Fruit fly (Drosophila melanogaster) whole organism, embryonic: Measurements from ENCODE around the gene Nubp1.

Experiments
- ATbp ChIP-seq: fragments of 200-800 bp; sonication (Bioruptor generic); optimal IDR thresholded peaks from 2 replicates; lab custom pipeline; 2017; ENCODE audit warnings: missing biosample characterization, mild to moderate bottlenecking, missing genetic modification characterization, missing genetic modification reagents
- Antp ChIP-seq: fragments of 200-800 bp; sonication (Bioruptor generic); optimal IDR thresholded peaks from 3 replicates; lab custom pipeline; 2016; ENCODE audit warnings: missing biosample characterization, missing genetic modification characterization
- Bdp1 ChIP-seq: fragments of 200-800 bp; sonication (Bioruptor generic); optimal IDR thresholded peaks from 3 replicates; lab custom pipeline; 2016; ENCODE audit warnings: missing biosample characterization, missing genetic modification characterization
- CG10274 ChIP-seq: fragments of 200-800 bp; sonication (Bioruptor generic); optimal IDR thresholded peaks from 3 replicates; lab custom pipeline; 2017; ENCODE audit warnings: missing biosample characterization, mild to moderate bottlenecking, missing genetic modification characterization
- CG13424 ChIP-seq: fragments of 200-800 bp; sonication (Bioruptor generic); optimal IDR thresholded peaks from 2 replicates; lab custom pipeline; 2019; ENCODE audit warnings: missing biosample characterization, mild to moderate bottlenecking, missing genetic modification characterization, moderate library complexity
- CG15073 ChIP-seq: fragments of 200-800 bp; sonication (Bioruptor generic); optimal IDR thresholded peaks from 2 replicates; lab custom pipeline; 2016; ENCODE audit warnings: missing biosample characterization, missing genetic modification characterization
- CG15514 ChIP-seq: fragments of 200-800 bp; sonication (Bioruptor generic); optimal IDR thresholded peaks from 3 replicates; lab custom pipeline; 2017; ENCODE audit warnings: missing biosample characterization, missing genetic modification characterization, mild to moderate bottlenecking, moderate library complexity, missing genetic modification reagents
- CG15696 ChIP-seq: fragments of 200-800 bp; sonication (Bioruptor generic); optimal IDR thresholded peaks from 2 replicates; lab custom pipeline; 2019; ENCODE audit warnings: missing biosample characterization, mild to moderate bottlenecking, missing genetic modification characterization, moderate library complexity
- CG1832 ChIP-seq: fragments of 200-800 bp; sonication (Bioruptor generic); optimal IDR thresholded peaks from 2 replicates; lab custom pipeline; 2017; ENCODE audit warnings: missing biosample characterization, mild to moderate bottlenecking, missing genetic modification characterization, inconsistent platforms
- CG18619 ChIP-seq: fragments of 200-800 bp; sonication (Bioruptor generic); optimal IDR thresholded peaks from 3 replicates; lab custom pipeline; 2017; ENCODE audit warnings: missing biosample characterization, mild to moderate bottlenecking, missing genetic modification characterization
- CG2889 ChIP-seq: fragments of 200-800 bp; sonication (Bioruptor generic); IDR thresholded peaks from 3 replicates; pipeline ENCODE4 v1.3.6; 2022; ENCODE audit warnings: missing biosample characterization, missing genetic modification characterization
- CG34376 ChIP-seq: fragments of 200-800 bp; sonication (Bioruptor generic); optimal IDR thresholded peaks from 2 replicates; lab custom pipeline; 2018; ENCODE audit warnings: missing biosample characterization, mild to moderate bottlenecking, missing genetic modification characterization
- CG3847 ChIP-seq: fragments of 200-800 bp; sonication (Bioruptor generic); IDR thresholded peaks from 2 replicates; pipeline ENCODE4 v1.3.6; 2022; ENCODE audit warnings: missing biosample characterization, missing genetic modification characterization
- CG4617 ChIP-seq: fragments of 200-800 bp; sonication (Bioruptor generic); optimal IDR thresholded peaks from 3 replicates; lab custom pipeline; 2016; ENCODE audit warnings: missing biosample characterization, missing genetic modification characterization, borderline replicate concordance
- CG5245 ChIP-seq: fragments of 200-800 bp; sonication (Bioruptor generic); optimal IDR thresholded peaks from 3 replicates; lab custom pipeline; 2016; ENCODE audit warnings: missing biosample characterization, missing genetic modification characterization
- CG7786 ChIP-seq: fragments of 200-800 bp; sonication (Bioruptor generic); optimal IDR thresholded peaks from 2 replicates; lab custom pipeline; 2016; ENCODE audit warnings: missing biosample characterization, missing genetic modification characterization
- CG8281 ChIP-seq: fragments of 200-800 bp; sonication (Bioruptor generic); optimal IDR thresholded peaks from 2 replicates; lab custom pipeline; 2018; ENCODE audit warnings: missing biosample characterization, mild to moderate bottlenecking, missing genetic modification characterization, moderate library complexity
- CTCF ChIP-seq: fragments of 200-800 bp; sonication (Bioruptor generic); optimal IDR thresholded peaks from 2 replicates; lab custom pipeline; 2017; ENCODE audit warnings: missing biosample characterization, mild to moderate bottlenecking, missing genetic modification characterization, moderate library complexity
- E2f1 ChIP-seq: fragments of 200-800 bp; sonication (Bioruptor generic); IDR thresholded peaks from 2 replicates; pipeline ENCODE4 v1.3.6; 2022; ENCODE audit warnings: missing biosample characterization, missing genetic modification characterization
- E2f2 ChIP-seq: fragments of 200-800 bp; sonication (Bioruptor generic); IDR thresholded peaks from 2 replicates; pipeline ENCODE4 v1.3.6; 2022; ENCODE audit warnings: missing biosample characterization, missing genetic modification characterization
- ERR ChIP-seq: fragments of 200-800 bp; sonication (Bioruptor generic); optimal IDR thresholded peaks from 2 replicates; lab custom pipeline; 2016; ENCODE audit warnings: missing biosample characterization, missing genetic modification characterization
- Fer3 ChIP-seq: fragments of 200-800 bp; sonication (Bioruptor generic); optimal IDR thresholded peaks from 2 replicates; lab custom pipeline; 2018; ENCODE audit warnings: missing biosample characterization, mild to moderate bottlenecking, missing genetic modification characterization, moderate library complexity
- Gug ChIP-seq: fragments of 200-800 bp; sonication (Bioruptor generic); IDR thresholded peaks from 4 replicates; pipeline ENCODE4 v1.3.6; 2022; ENCODE audit warnings: missing biosample characterization, missing genetic modification characterization
- Hey ChIP-seq: fragments of 200-800 bp; sonication (Bioruptor generic); optimal IDR thresholded peaks from 3 replicates; lab custom pipeline; 2018; ENCODE audit warnings: missing biosample characterization, mild to moderate bottlenecking, missing genetic modification characterization
- Lim3 ChIP-seq: fragments of 200-800 bp; sonication (Bioruptor generic); IDR thresholded peaks from 2 replicates; pipeline ENCODE4 v1.3.6; 2022; ENCODE audit warnings: missing biosample characterization, missing genetic modification characterization
- MESR4 ChIP-seq: fragments of 200-800 bp; sonication (Bioruptor generic); optimal IDR thresholded peaks from 2 replicates; lab custom pipeline; 2018; ENCODE audit warnings: missing biosample characterization, mild to moderate bottlenecking, missing genetic modification characterization, moderate library complexity
- NfI ChIP-seq: fragments of 200-800 bp; sonication (Bioruptor generic); optimal IDR thresholded peaks from 3 replicates; lab custom pipeline; 2018; ENCODE audit warnings: missing biosample characterization, mild to moderate bottlenecking, missing genetic modification characterization, moderate library complexity
- Oaz ChIP-seq: fragments of 200-800 bp; sonication (Bioruptor generic); IDR thresholded peaks from 2 replicates; pipeline ENCODE4 v1.3.6; 2022; ENCODE audit warnings: missing biosample characterization, missing genetic modification characterization
- Optix ChIP-seq: fragments of 200-800 bp; sonication (Bioruptor generic); IDR thresholded peaks from 3 replicates; pipeline ENCODE4 v1.3.6; 2022; ENCODE audit warnings: missing biosample characterization, missing genetic modification characterization
- Sox100B ChIP-seq: fragments of 200-800 bp; sonication (Bioruptor generic); optimal IDR thresholded peaks from 3 replicates; lab custom pipeline; 2018; ENCODE audit warnings: missing biosample characterization, mild to moderate bottlenecking, missing genetic modification characterization
- aop ChIP-seq: fragments of 200-800 bp; sonication (Bioruptor generic); IDR thresholded peaks from 2 replicates; pipeline ENCODE4 v1.3.6; 2022; ENCODE audit warnings: missing biosample characterization, missing genetic modification characterization
- cas ChIP-seq: fragments of 200-800 bp; sonication (Bioruptor generic); IDR thresholded peaks from 2 replicates; pipeline ENCODE4 v1.3.6; 2022; ENCODE audit warnings: missing biosample characterization, missing genetic modification characterization
- chif ChIP-seq, 2 experiments: fragments of 200-800 bp; sonication (Bioruptor generic); optimal IDR thresholded peaks; 3 replicates each; lab custom pipeline; 2016; ENCODE audit warnings: missing biosample characterization in 2 of 2, missing genetic modification characterization in 2 of 2
- chm ChIP-seq: fragments of 200-800 bp; sonication (Bioruptor generic); IDR thresholded peaks from 2 replicates; pipeline ENCODE4 v1.3.6; 2022; ENCODE audit warnings: missing biosample characterization, missing genetic modification characterization
- corto ChIP-seq: fragments of 200-800 bp; sonication (Bioruptor generic); optimal IDR thresholded peaks from 2 replicates; lab custom pipeline; 2016; ENCODE audit warnings: missing biosample characterization, mild to moderate bottlenecking, missing genetic modification characterization, moderate library complexity
- dan ChIP-seq: fragments of 200-800 bp; sonication (Bioruptor generic); IDR thresholded peaks from 2 replicates; pipeline ENCODE4 v1.3.6; 2022; ENCODE audit warnings: missing biosample characterization, missing genetic modification characterization
- gem ChIP-seq: fragments of 200-800 bp; sonication (Bioruptor generic); optimal IDR thresholded peaks from 2 replicates; lab custom pipeline; 2019; ENCODE audit warnings: missing biosample characterization, mild to moderate bottlenecking, missing genetic modification characterization, moderate library complexity
- hbn ChIP-seq: fragments of 200-800 bp; sonication (Bioruptor generic); IDR thresholded peaks from 2 replicates; pipeline ENCODE4 v1.3.6; 2022; ENCODE audit warnings: missing biosample characterization, missing genetic modification characterization; ENCODE audit not compliant: partially characterized antibody
- kni ChIP-seq: fragments of 200-800 bp; sonication (Bioruptor generic); optimal IDR thresholded peaks from 3 replicates; lab custom pipeline; 2017; ENCODE audit warnings: mild to moderate bottlenecking, missing biosample characterization, missing genetic modification reagents, missing genetic modification characterization
- knrl ChIP-seq: fragments of 200-800 bp; sonication (Bioruptor generic); IDR thresholded peaks from 3 replicates; pipeline ENCODE4 v1.3.6; 2022; ENCODE audit warnings: missing biosample characterization, missing genetic modification characterization; ENCODE audit not compliant: partially characterized antibody
- lmd ChIP-seq: fragments of 200-800 bp; sonication (Bioruptor generic); IDR thresholded peaks from 2 replicates; pipeline ENCODE4 v1.3.6; 2022; ENCODE audit warnings: missing biosample characterization, missing genetic modification characterization
- pan ChIP-seq, 4 experiments: fragments of >200 bp in 3 of 4; fragments of 200-800 bp in 1 of 4; sonication (Bioruptor generic) in 1 of 4; optimal IDR thresholded peaks in 3 of 4; IDR thresholded peaks in 1 of 4; 2 replicates each; pipeline versions ENCODE4 v1.3.6 to Lab custom; 2017 to 2022; ENCODE audit warnings: missing biosample characterization in 2 of 4, missing genetic modification characterization in 2 of 4, mixed read lengths in 1 of 4
- prd ChIP-seq, 3 experiments: fragments of >200 bp in 2 of 3; fragments of 200-800 bp in 1 of 3; sonication (Bioruptor generic) in 1 of 3; optimal IDR thresholded peaks in 2 of 3; IDR thresholded peaks in 1 of 3; 2 replicates in 2 of 3; 3 replicates in 1 of 3; pipeline versions ENCODE4 v1.3.6 to Lab custom; 2017 to 2022; ENCODE audit warnings: missing biosample characterization in 1 of 3, missing genetic modification characterization in 1 of 3
- repo ChIP-seq: fragments of 200-800 bp; sonication (Bioruptor generic); optimal IDR thresholded peaks from 2 replicates; lab custom pipeline; 2016; ENCODE audit warnings: missing biosample characterization, missing genetic modification characterization
- salm ChIP-seq: fragments of 200-800 bp; sonication (Bioruptor generic); optimal IDR thresholded peaks from 2 replicates; lab custom pipeline; 2018; ENCODE audit warnings: missing biosample characterization, mild to moderate bottlenecking, missing genetic modification characterization
- sens-2 ChIP-seq: fragments of 200-800 bp; sonication (Bioruptor generic); IDR thresholded peaks from 2 replicates; pipeline ENCODE4 v1.3.6; 2022; ENCODE audit warnings: missing biosample characterization, missing genetic modification characterization
- sr ChIP-seq: fragments of 200-800 bp; sonication (Bioruptor generic); IDR thresholded peaks from 3 replicates; pipeline ENCODE4 v1.3.6; 2022; ENCODE audit warnings: missing biosample characterization, missing genetic modification characterization
- tna ChIP-seq: fragments of 200-800 bp; sonication (Bioruptor generic); IDR thresholded peaks from 2 replicates; pipeline ENCODE4 v1.3.6; 2022; ENCODE audit warnings: missing biosample characterization, missing genetic modification characterization; ENCODE audit not compliant: partially characterized antibody
- ttk ChIP-seq: fragments of 200-800 bp; sonication (Bioruptor generic); IDR thresholded peaks from 2 replicates; pipeline ENCODE4 v2.1.2; 2022; ENCODE audit warnings: missing biosample characterization, missing genetic modification characterization

Nubp1 gene

DNA sequence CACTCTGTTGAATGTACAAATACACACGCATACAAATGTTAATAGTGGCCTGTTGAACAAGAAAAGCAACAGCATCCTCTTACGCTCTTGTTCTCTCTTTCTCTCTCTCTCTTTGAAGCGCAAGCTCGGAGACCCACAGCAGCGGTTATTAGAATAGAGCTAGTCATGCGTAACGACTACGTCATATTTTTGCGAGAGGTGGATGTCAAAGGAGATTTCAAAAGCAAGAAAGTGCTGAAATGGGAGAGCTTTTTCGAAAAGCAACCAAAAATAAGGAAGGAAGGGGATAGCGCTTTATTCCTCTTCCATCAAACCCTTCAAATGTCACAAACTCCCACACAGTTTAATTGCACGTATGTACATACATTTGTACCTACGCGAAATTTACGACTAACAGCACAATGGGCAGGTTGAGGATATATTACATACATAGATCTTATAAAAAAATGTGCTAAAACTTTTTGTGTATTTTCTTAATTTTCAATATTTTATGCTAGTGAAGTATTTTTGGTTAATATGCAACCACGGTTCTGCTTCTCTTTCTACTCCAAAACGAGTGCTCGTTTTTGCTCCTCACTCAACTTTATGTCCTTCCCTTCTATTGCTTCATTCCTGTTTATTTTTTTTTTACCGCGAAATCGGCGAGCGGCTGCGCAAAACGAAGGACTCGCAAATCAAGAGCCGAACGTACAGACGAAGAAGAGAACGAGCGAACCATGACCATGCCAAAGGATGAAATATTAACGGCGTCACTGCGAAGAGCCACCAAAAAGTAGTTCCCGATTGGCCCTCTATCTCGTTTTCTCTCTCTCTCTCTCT lies 42.3 kb upstream of the Nubp1 start (continued):
- TF ChIP-seq salm (tag; lab: Kevin White, UChicago) = no peak
- TF ChIP-seq CG13424 (tag; lab: Kevin White, UChicago) = peak; percentile 30
- no peak for TF ChIP-seq CG15073
- no peak for TF ChIP-seq hbn (GFP tag; lab: Robert Waterston, UW)
- no peak for TF ChIP-seq Hey (tag; lab: Kevin White, UChicago)
- TF ChIP-seq corto = no peak
- no peak for TF ChIP-seq CG2889 (GFP tag; lab: Robert Waterston, UW)
- TF ChIP-seq Oaz (GFP tag; lab: Robert Waterston, UW) = no peak
- TF ChIP-seq CG3847 (GFP tag; lab: Robert Waterston, UW) = no peak
- TF ChIP-seq Fer3 (tag; lab: Kevin White, UChicago) = no peak
- no peak for TF ChIP-seq aop (GFP tag; lab: Robert Waterston, UW)
- TF ChIP-seq NfI (GFP tag; lab: Kevin White, UChicago) = peak; percentile 38
- TF ChIP-seq CG10274 (GFP tag; lab: Kevin White, UChicago) = no peak
- no peak for TF ChIP-seq CG4617 (GFP tag; lab: Kevin White, UChicago)
- TF ChIP-seq CG15696 (tag; lab: Kevin White, UChicago) = no peak
- TF ChIP-seq cas (GFP tag; lab: Robert Waterston, UW) = no peak
- no peak for TF ChIP-seq ttk (GFP tag; lab: Robert Waterston, UW)
- TF ChIP-seq MESR4 (GFP tag; lab: Kevin White, UChicago) = no peak
- TF ChIP-seq ERR (GFP tag; lab: Kevin White, UChicago) = no peak
- TF ChIP-seq chif (GFP tag; optimal IDR thresholded peaks at IDR 0.05; lab: Kevin White, UChicago) = peak in 1 of 2 experiments; percentile 41
- TF ChIP-seq CG15514 (GFP tag; lab: Kevin White, UChicago) = no peak
- no peak for TF ChIP-seq ATbp
- TF ChIP-seq Bdp1 (GFP tag; lab: Kevin White, UChicago) = no peak
- peak; percentile 35 for TF ChIP-seq CG18619 (GFP tag; lab: Kevin White, UChicago)
- no peak for TF ChIP-seq pan (optimal IDR thresholded peaks at IDR 0.05; lab: Kevin White, UChicago)
- no peak for TF ChIP-seq pan (GFP tag; optimal IDR thresholded peaks at IDR 0.05 in 1 of 2, IDR thresholded peaks at IDR 0.05 in 1 of 2)
- TF ChIP-seq Lim3 (GFP tag; lab: Robert Waterston, UW) = no peak
- no peak for TF ChIP-seq kni (GFP tag; lab: Kevin White, UChicago)
- TF ChIP-seq sr (GFP tag; lab: Robert Waterston, UW) = no peak
- no peak for TF ChIP-seq CG34376 (GFP tag; lab: Kevin White, UChicago)
- no peak for TF ChIP-seq chm
- TF ChIP-seq E2f2 (GFP tag; lab: Robert Waterston, UW) = 0 out of 2 replicates have a peak, but pooled peaks have one; percentile 22
- no peak for TF ChIP-seq CG8281 (tag; lab: Kevin White, UChicago)
- TF ChIP-seq gem (tag; lab: Kevin White, UChicago) = peak; percentile 55
- no peak for TF ChIP-seq sens-2 (GFP tag; lab: Robert Waterston, UW)
- TF ChIP-seq Sox100B (GFP tag; lab: Kevin White, UChicago) = no peak
- no peak for TF ChIP-seq repo
- no peak for TF ChIP-seq prd (optimal IDR thresholded peaks at IDR 0.05; lab: Kevin White, UChicago)
- no peak for TF ChIP-seq prd (GFP tag; IDR thresholded peaks at IDR 0.05; lab: Robert Waterston, UW)
- no peak for TF ChIP-seq lmd (GFP tag; lab: Robert Waterston, UW)
- no peak for TF ChIP-seq knrl
- no peak for TF ChIP-seq E2f1
- TF ChIP-seq CG5245 (GFP tag; lab: Kevin White, UChicago) = no peak
- TF ChIP-seq CTCF (GFP tag; lab: Kevin White, UChicago) = no peak
- peak; percentile 19 for TF ChIP-seq CG7786 (GFP tag; lab: Kevin White, UChicago)
- no peak for TF ChIP-seq Gug
- TF ChIP-seq Optix (GFP tag; lab: Robert Waterston, UW) = no peak
- no peak for TF ChIP-seq Antp
- no peak for TF ChIP-seq dan
- TF ChIP-seq CG1832 (GFP tag; lab: Kevin White, UChicago) = peak; percentile 19
- no peak for TF ChIP-seq tna (GFP tag; lab: Robert Waterston, UW)
